Worm (Caenorhabditis elegans) whole organism, L4 larva: ENCODE data around the gene R02F11.10.

Experiments used
- R02D3.7 ChIP-seq: fragments of 150-350 bp; sonication (generic microtip); optimal IDR thresholded peaks from 3 replicates; lab custom pipeline; 2014; ENCODE audit warnings: missing biosample characterization, missing genetic modification characterization
- T26A8.4 ChIP-seq: fragments of 200-800 bp; sonication (Bioruptor generic); IDR thresholded peaks from 2 replicates; pipeline ENCODE4 v1.3.6; 2022; ENCODE audit warnings: missing genetic modification characterization, missing compliant biosample characterization
- ama-1 ChIP-seq: fragments of 150-350 bp; optimal IDR thresholded peaks from 2 replicates; lab custom pipeline; 2014; ENCODE audit warnings: inconsistent platforms, mixed read lengths
- ceh-82 ChIP-seq: sonication (generic microtip); optimal IDR thresholded peaks from 2 replicates; lab custom pipeline; 2017; ENCODE audit warnings: missing biosample characterization, missing genetic modification characterization
- daf-12 ChIP-seq: fragments of 150-350 bp; optimal IDR thresholded peaks from 2 replicates; lab custom pipeline; 2014; ENCODE audit warnings: missing biosample characterization, missing genetic modification reagents, missing genetic modification characterization
- egl-27 ChIP-seq: sonication (generic microtip); optimal IDR thresholded peaks from 3 replicates; lab custom pipeline; 2017; ENCODE audit warnings: missing biosample characterization, missing genetic modification reagents, missing genetic modification characterization
- hlh-11 ChIP-seq: fragments of 200-800 bp; sonication (Bioruptor generic); optimal IDR thresholded peaks from 2 replicates; lab custom pipeline; 2018; ENCODE audit warnings: mild to moderate bottlenecking, missing genetic modification characterization, missing compliant biosample characterization
- lin-13 ChIP-seq: fragments of 150-350 bp; optimal IDR thresholded peaks from 2 replicates; lab custom pipeline; 2014; ENCODE audit warnings: missing biosample characterization, missing genetic modification reagents, missing genetic modification characterization
- lir-3 ChIP-seq: sonication (generic microtip); optimal IDR thresholded peaks from 2 replicates; lab custom pipeline; 2016; ENCODE audit warnings: mild to moderate bottlenecking, missing genetic modification characterization, missing compliant biosample characterization
- nhr-11 ChIP-seq: fragments of 150-350 bp; optimal IDR thresholded peaks from 2 replicates; lab custom pipeline; 2014; ENCODE audit warnings: missing biosample characterization, missing genetic modification characterization
- php-3 ChIP-seq: fragments of 200-800 bp; sonication (Bioruptor generic); IDR thresholded peaks from 2 replicates; pipeline ENCODE4 v1.3.6; 2022; ENCODE audit warnings: missing genetic modification reagents, missing genetic modification characterization, missing compliant biosample characterization
- snpc-4 ChIP-seq: fragments of 150-350 bp; optimal IDR thresholded peaks from 2 replicates; lab custom pipeline; 2014; ENCODE audit warnings: missing biosample characterization, missing genetic modification characterization
- unc-62 ChIP-seq, 3 experiments: fragments of 150-350 bp in 1 of 3; sonication (generic microtip); optimal IDR thresholded peaks in 2 of 3; peaks in 1 of 3; 1 replicate in 1 of 3; 2 replicates in 2 of 3; lab custom pipeline; 2014 to 2017; ENCODE audit warnings: missing biosample characterization in 3 of 3, missing genetic modification characterization in 3 of 3, missing genetic modification reagents in 3 of 3, missing genotype in 1 of 3
- ztf-11 ChIP-seq: fragments of 150-350 bp; optimal IDR thresholded peaks from 2 replicates; lab custom pipeline; 2014; ENCODE audit warnings: missing biosample characterization, missing genetic modification characterization

ce11 chrV:4805847-4806246 lies 16.9 kb downstream of the R02F11.10 start, which contains the start of gene R02F11.3:
- TF ChIP-seq hlh-11 (tag; lab: Kevin White, UChicago) = no peak
- TF ChIP-seq T26A8.4 (GFP tag; lab: Robert Waterston, UW) = no peak
- no peak for TF ChIP-seq lin-13 (GFP tag; lab: Kevin White, UChicago)
- TF ChIP-seq egl-27 (tag; lab: Kevin White, UChicago) = no peak
- no peak for TF ChIP-seq ama-1 (lab: Kevin White, UChicago)
- TF ChIP-seq lir-3 (tag; lab: Kevin White, UChicago) = no peak
- TF ChIP-seq nhr-11 (tag; lab: Kevin White, UChicago) = no peak
- TF ChIP-seq snpc-4 (tag; lab: Kevin White, UChicago) = no peak
- TF ChIP-seq ceh-82 (tag; lab: Kevin White, UChicago) = no peak
- no peak for TF ChIP-seq R02D3.7
- no peak for TF ChIP-seq php-3 (GFP tag; lab: Robert Waterston, UW)
- TF ChIP-seq ztf-11 (tag; lab: Kevin White, UChicago) = no peak
- TF ChIP-seq daf-12 = no peak
- TF ChIP-seq unc-62 (GFP tag; optimal IDR thresholded peaks at IDR 0.05 in 1 of 2; lab: Kevin White, UChicago) = no peak
- no peak for TF ChIP-seq unc-62 (tag; optimal IDR thresholded peaks at IDR 0.05; lab: Kevin White, UChicago)
